Worm (Caenorhabditis elegans): ENCODE results near the gene ttbk-4.

DNA sequence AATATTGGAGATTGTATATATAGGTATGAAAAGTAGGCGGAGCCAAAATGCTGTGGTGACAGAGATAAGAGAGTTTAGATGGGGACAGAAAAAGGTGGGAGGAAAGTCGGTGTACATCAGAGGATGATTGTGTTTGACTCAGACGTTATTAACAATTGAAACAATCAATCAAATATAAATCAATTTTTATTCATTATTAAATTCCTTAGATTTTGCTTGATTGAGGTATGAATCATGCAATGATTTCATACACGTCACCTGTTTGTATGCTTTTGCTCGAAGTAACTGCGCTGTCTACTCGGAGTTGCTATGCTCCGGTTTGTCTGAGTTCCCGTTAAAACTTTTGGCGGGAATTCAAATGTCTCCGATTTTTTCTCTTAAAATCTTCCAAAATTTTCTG, 40.2 kb upstream of the ttbk-4 start, which contains the start of gene C04G2.10:
- no peak for TF ChIP-seq ztf-23 (GFP tag; IDR thresholded peaks at IDR 0.05)
- TF ChIP-seq med-1 (GFP tag; optimal IDR thresholded peaks at IDR 0.05; ENCODE audit: insufficient read depth) = no peak
- no peak for TF ChIP-seq flt-1 (GFP tag; IDR thresholded peaks at IDR 0.05)
- TF ChIP-seq klf-2 (GFP tag; conservative IDR thresholded peaks at IDR 0.05) = no peak
- TF ChIP-seq T22C8.4 (GFP tag; IDR thresholded peaks at IDR 0.05) = no peak

Measured in whole organism, midembryonic.